Worm (Caenorhabditis elegans): Measurements from ENCODE around the gene dyf-4.
A peak's percentile ranks its signal among the peaks of the same experiment; 100 is the strongest.

dyf-4 gene

DNA sequence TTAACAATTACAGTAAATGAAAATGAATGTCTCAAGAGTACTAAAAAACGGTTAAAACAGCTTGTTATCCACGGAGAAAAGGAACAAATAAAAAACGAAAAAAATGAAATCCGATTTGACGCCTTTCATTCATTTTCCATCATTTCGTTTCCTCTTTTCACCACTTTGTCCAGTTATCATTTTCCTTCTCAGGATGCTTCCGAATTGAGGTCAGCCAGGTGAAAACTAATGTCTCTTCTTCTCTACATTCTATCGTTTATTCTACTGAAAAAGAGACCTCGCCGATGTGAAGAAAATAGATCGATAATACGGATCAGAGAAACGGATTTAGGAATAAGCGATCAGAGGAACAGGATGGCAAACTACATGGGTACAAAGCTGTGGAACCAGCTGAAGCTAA, 586 bp upstream of the dyf-4 start:
- TF ChIP-seq egl-27 (tag; optimal IDR thresholded peaks at IDR 0.05), result no peak
- TF ChIP-seq lir-3 (tag; optimal IDR thresholded peaks at IDR 0.05), result no peak
- TF ChIP-seq dmd-6 (GFP tag; IDR thresholded peaks at IDR 0.05), result no peak
- no peak for TF ChIP-seq F37D6.2 (tag; optimal IDR thresholded peaks at IDR 0.05)
- no peak for TF ChIP-seq pha-4 (GFP tag; IDR thresholded peaks at IDR 0.05)
- no peak for TF ChIP-seq pha-4 (tag; optimal IDR thresholded peaks at IDR 0.05)
- no peak for TF ChIP-seq hlh-30 (tag; optimal IDR thresholded peaks at IDR 0.05; ENCODE audit: insufficient read depth)
- TF ChIP-seq nhr-10 (tag; optimal IDR thresholded peaks at IDR 0.05), result no peak
- TF ChIP-seq unc-62 (GFP tag; optimal IDR thresholded peaks at IDR 0.05 in 1 of 2), result no peak
- no peak for TF ChIP-seq unc-62 (tag; optimal IDR thresholded peaks at IDR 0.05)

DNA sequence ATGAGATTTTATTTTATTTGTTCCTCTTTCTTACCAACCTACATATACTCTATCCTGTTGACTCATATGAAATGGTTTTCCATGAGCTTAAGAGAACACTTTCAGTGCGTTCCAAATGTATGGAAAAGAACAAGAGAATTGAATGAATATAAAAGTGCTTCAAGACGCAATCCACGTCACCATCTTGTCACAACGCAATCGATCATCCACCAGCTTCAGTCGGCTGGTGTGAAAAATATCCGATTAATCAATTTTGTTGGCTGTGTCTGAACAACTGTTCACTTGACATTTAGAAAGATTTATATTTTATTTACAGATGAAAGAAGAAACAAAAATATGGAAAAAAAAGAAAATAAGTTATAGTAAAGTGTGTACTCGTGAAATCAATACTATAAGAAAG, 2.2 kb downstream of the dyf-4 start:
- TF ChIP-seq daf-16 (GFP tag; optimal IDR thresholded peaks at IDR 0.05) (peak in 1 of 2 experiments; percentile 89), daf-16 (tag; optimal IDR thresholded peaks at IDR 0.05) (no peak), T20F7.1 (GFP tag; optimal IDR thresholded peaks at IDR 0.05) (no peak), unc-62 (GFP tag; optimal IDR thresholded peaks at IDR 0.05 in 1 of 2) (peak in 1 of 2 experiments; percentile 82), unc-62 (tag; optimal IDR thresholded peaks at IDR 0.05) (no peak), spr-3 (GFP tag; optimal IDR thresholded peaks at IDR 0.05) (no peak), php-3 (GFP tag; IDR thresholded peaks at IDR 0.05) (no peak), hlh-11 (tag; optimal IDR thresholded peaks at IDR 0.05) (peak; percentile 5)

DNA sequence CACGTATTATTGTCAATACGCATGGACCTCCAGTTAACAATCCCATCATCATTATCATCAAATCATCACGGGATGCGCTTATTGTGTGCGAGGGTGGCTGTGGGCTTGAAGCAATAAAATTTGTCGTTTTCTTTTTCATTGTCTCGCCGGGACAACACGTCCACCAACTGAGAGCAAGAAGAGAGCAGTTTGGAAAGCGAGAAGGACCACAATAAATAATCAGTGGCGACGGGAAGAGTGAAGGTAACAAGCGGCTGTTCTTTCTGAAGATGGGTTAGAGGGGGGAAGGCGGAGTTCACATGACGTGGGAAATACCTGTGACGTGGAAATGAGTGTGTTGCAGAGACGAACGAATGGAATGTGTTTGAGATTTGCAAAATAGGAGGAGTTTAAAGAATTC, 6.8 kb downstream of the dyf-4 start:
- TF ChIP-seq hlh-30 (tag; optimal IDR thresholded peaks at IDR 0.05; ENCODE audit: insufficient read depth), result peak; percentile 21
- peak; percentile 82 for TF ChIP-seq nhr-11 (tag; optimal IDR thresholded peaks at IDR 0.05)
- peak; percentile 67 for TF ChIP-seq hlh-11 (tag; optimal IDR thresholded peaks at IDR 0.05)
- 0 out of 2 replicates have a peak, but pooled peaks have one; percentile 28 for TF ChIP-seq hmg-1.1 (GFP tag; IDR thresholded peaks at IDR 0.05)
- TF ChIP-seq daf-16 (GFP tag; optimal IDR thresholded peaks at IDR 0.05), result peak in 1 of 2 experiments; percentile 93
- TF ChIP-seq daf-16 (tag; optimal IDR thresholded peaks at IDR 0.05), result no peak
- no peak for TF ChIP-seq aly-2 (tag; optimal IDR thresholded peaks at IDR 0.05)
- no peak for TF ChIP-seq F26F4.8 (GFP tag; conservative IDR thresholded peaks at IDR 0.05)
- peak in 1 of 2 experiments; percentile 0 for TF ChIP-seq hif-1 (tag; optimal IDR thresholded peaks at IDR 0.05)

DNA sequence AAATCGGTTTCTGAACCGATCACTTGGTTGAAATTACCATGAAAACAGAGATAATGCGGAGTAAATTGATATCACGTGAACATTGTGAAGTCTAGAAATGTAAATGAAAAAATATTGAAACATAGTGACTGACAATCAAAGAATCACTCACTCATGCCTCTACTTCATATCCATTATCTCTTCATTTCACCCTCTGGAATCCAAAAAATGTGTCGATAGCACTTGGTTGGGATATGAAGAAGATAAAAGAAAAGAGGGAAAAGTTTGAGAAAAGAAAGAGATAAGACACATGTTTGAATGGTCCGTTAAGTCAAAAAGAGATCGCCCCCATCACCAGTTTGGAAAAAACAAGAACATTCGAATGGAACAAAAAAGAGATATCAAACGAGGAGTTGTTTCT, 7.8 kb downstream of the dyf-4 start:
- TF ChIP-seq unc-62 (GFP tag; optimal IDR thresholded peaks at IDR 0.05 in 1 of 2), result peak in 1 of 2 experiments; percentile 78
- TF ChIP-seq unc-62 (tag; optimal IDR thresholded peaks at IDR 0.05), result no peak
- TF ChIP-seq daf-16 (GFP tag; optimal IDR thresholded peaks at IDR 0.05), result peak in 1 of 2 experiments; percentile 14
- no peak for TF ChIP-seq daf-16 (tag; optimal IDR thresholded peaks at IDR 0.05)
- peak; percentile 38 for TF ChIP-seq nhr-11 (tag; optimal IDR thresholded peaks at IDR 0.05)
- TF ChIP-seq fos-1 (tag; optimal IDR thresholded peaks at IDR 0.05), result no peak
- no peak for TF ChIP-seq skn-1 (tag; optimal IDR thresholded peaks at IDR 0.05)
- TF ChIP-seq ces-1 (GFP tag; optimal IDR thresholded peaks at IDR 0.05), result no peak
- peak; percentile 7 for TF ChIP-seq hlh-11 (tag; optimal IDR thresholded peaks at IDR 0.05)
- no peak for TF ChIP-seq unc-130 (GFP tag; optimal IDR thresholded peaks at IDR 0.05)
- no peak for TF ChIP-seq lin-29 (GFP tag; IDR thresholded peaks at IDR 0.05)

DNA sequence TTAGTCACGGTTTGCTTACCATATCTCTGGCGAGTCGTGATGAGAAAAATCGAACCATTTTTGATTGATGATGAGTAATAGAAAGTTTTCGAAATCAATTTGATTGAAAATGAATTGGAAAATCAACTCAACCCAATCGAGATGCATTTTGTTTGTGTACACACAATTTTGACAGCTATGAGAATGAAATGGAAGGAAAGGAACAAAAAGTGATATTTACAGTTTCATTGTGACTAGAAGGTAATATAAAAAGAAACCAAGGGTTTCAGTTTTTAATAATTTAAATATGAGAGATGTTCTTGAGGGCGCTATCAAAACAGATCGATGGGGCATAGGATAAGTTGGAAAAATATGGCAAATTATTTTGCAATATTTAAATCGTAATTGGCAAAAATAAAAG, 8.4 kb downstream of the dyf-4 start, which contains the start of gene cal-1:
Gene cal-1 (minus strand): TSS at position 101 of the 400 bp plus-strand sequence.
- no peak for TF ChIP-seq madf-9 (GFP tag; conservative IDR thresholded peaks at IDR 0.05)
- TF ChIP-seq F10B5.3 (tag; optimal IDR thresholded peaks at IDR 0.05), result no peak
- no peak for TF ChIP-seq lsy-2 (tag; optimal IDR thresholded peaks at IDR 0.05)
- no peak for TF ChIP-seq nhr-10 (tag; optimal IDR thresholded peaks at IDR 0.05)
- TF ChIP-seq mdl-1 (tag; optimal IDR thresholded peaks at IDR 0.05), result no peak
- no peak for TF ChIP-seq hmg-1.1 (GFP tag; IDR thresholded peaks at IDR 0.05)

DNA sequence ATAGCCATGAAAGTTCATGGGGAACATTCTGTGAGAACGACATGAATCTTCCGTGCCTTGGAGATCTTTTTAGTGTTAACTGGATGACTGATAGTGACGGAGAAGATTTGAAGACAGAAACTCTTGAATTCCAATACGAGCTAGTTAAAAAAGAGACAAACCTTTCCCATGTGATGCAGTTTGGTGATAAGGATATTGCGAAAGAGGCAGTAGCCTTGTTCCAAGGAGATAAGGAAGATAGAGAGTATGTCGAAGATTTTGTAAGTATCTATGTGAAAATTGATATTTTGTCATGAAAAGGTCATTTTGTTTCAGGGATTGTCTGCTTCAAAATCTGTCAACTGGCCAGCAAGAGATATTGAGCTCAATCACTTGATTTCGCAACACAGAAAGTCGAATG, 11.6 kb downstream of the dyf-4 start:
- peak; percentile 51 for TF ChIP-seq pqm-1 (tag; optimal IDR thresholded peaks at IDR 0.05)
- peak; percentile 12 for TF ChIP-seq nhr-11 (tag; optimal IDR thresholded peaks at IDR 0.05)
- no peak for TF ChIP-seq R02D3.7 (tag; optimal IDR thresholded peaks at IDR 0.05)
- TF ChIP-seq lin-13 (GFP tag; optimal IDR thresholded peaks at IDR 0.05), result no peak
- TF ChIP-seq daf-16 (GFP tag; optimal IDR thresholded peaks at IDR 0.05), result no peak
- TF ChIP-seq daf-16 (tag; optimal IDR thresholded peaks at IDR 0.05), result peak; percentile 19
- no peak for TF ChIP-seq ceh-82 (tag; optimal IDR thresholded peaks at IDR 0.05)
- peak; percentile 7 for TF ChIP-seq dve-1 (tag; optimal IDR thresholded peaks at IDR 0.05; ENCODE audit: insufficient read depth)
- no peak for TF ChIP-seq snpc-4 (tag; optimal IDR thresholded peaks at IDR 0.05)
- TF ChIP-seq nhr-6 (tag; optimal IDR thresholded peaks at IDR 0.05), result peak; percentile 36
- TF ChIP-seq hlh-11 (tag; optimal IDR thresholded peaks at IDR 0.05), result peak; percentile 33
- no peak for TF ChIP-seq mdt-29 (GFP tag; IDR thresholded peaks at IDR 0.05)
- no peak for TF ChIP-seq nhr-76 (tag; optimal IDR thresholded peaks at IDR 0.05)
- TF ChIP-seq dmd-6 (GFP tag; IDR thresholded peaks at IDR 0.05), result peak; percentile 25; the same call in 1 of the 2 replicates
- no peak for TF ChIP-seq ZK337.2 (GFP tag; IDR thresholded peaks at IDR 0.05)
- TF ChIP-seq fkh-10 (GFP tag; optimal IDR thresholded peaks at IDR 0.05), result no peak
- TF ChIP-seq skn-1 (tag; optimal IDR thresholded peaks at IDR 0.05), result no peak
